Fruit fly (Drosophila melanogaster) whole organism, prepupa: Measurements from ENCODE around the gene CG33124.

Experiments
- Blimp-1 ChIP-seq: fragments of 200-800 bp; sonication (Bioruptor generic); optimal IDR thresholded peaks from 3 replicates; lab custom pipeline; 2017; ENCODE audit warnings: missing biosample characterization, missing genetic modification characterization, mild to moderate bottlenecking, moderate library complexity, missing genetic modification reagents
- CG11294 ChIP-seq: fragments of 200-800 bp; sonication (Bioruptor generic); IDR thresholded peaks from 2 replicates; pipeline ENCODE4 v1.3.6; 2022; ENCODE audit warnings: missing biosample characterization, missing genetic modification characterization
- CG11762 ChIP-seq: fragments of 200-800 bp; sonication (Bioruptor generic); optimal IDR thresholded peaks from 3 replicates; lab custom pipeline; 2016; ENCODE audit warnings: missing biosample characterization, missing genetic modification characterization; ENCODE audit not compliant: insufficient read depth
- CG11902 ChIP-seq: fragments of 200-800 bp; sonication (Bioruptor generic); optimal IDR thresholded peaks from 3 replicates; lab custom pipeline; 2016; ENCODE audit warnings: missing biosample characterization, missing genetic modification characterization
- CG15336 ChIP-seq: fragments of 200-800 bp; sonication (Bioruptor generic); IDR thresholded peaks from 2 replicates; pipeline ENCODE4 v1.3.6; 2022; ENCODE audit warnings: missing biosample characterization, missing genetic modification characterization
- CG16779 ChIP-seq: fragments of 200-800 bp; sonication (Bioruptor generic); optimal IDR thresholded peaks from 3 replicates; lab custom pipeline; 2017; ENCODE audit warnings: missing biosample characterization, mild to moderate bottlenecking, missing genetic modification characterization
- CG3032 ChIP-seq: fragments of 200-800 bp; optimal IDR thresholded peaks from 2 replicates; lab custom pipeline; 2019; ENCODE audit warnings: missing biosample characterization, mild to moderate bottlenecking, missing genetic modification characterization, moderate library complexity
- CG31627 ChIP-seq: fragments of 200-800 bp; sonication (Bioruptor generic); optimal IDR thresholded peaks from 3 replicates; lab custom pipeline; 2016; ENCODE audit warnings: missing biosample characterization, missing genetic modification characterization
- CG32006 ChIP-seq: fragments of 200-800 bp; sonication (Bioruptor generic); optimal IDR thresholded peaks from 3 replicates; lab custom pipeline; 2017; ENCODE audit warnings: missing biosample characterization, mild to moderate bottlenecking, missing genetic modification characterization
- CG34406 ChIP-seq: fragments of 200-800 bp; sonication (Bioruptor generic); optimal IDR thresholded peaks from 3 replicates; lab custom pipeline; 2016; ENCODE audit warnings: missing biosample characterization, missing genetic modification characterization
- CG3919 ChIP-seq: fragments of 200-800 bp; sonication (Bioruptor generic); optimal IDR thresholded peaks from 3 replicates; lab custom pipeline; 2016; ENCODE audit warnings: missing biosample characterization, missing genetic modification characterization
- CG4318 ChIP-seq: fragments of 200-800 bp; sonication (Bioruptor generic); optimal IDR thresholded peaks from 3 replicates; lab custom pipeline; 2017; ENCODE audit warnings: missing biosample characterization, mild to moderate bottlenecking, missing genetic modification characterization
- CG6163 ChIP-seq: fragments of 200-800 bp; sonication (Bioruptor generic); IDR thresholded peaks from 3 replicates; pipeline ENCODE4 v1.3.6; 2022; ENCODE audit warnings: missing biosample characterization, missing genetic modification characterization
- CG6276 ChIP-seq: fragments of 200-800 bp; sonication (Bioruptor generic); optimal IDR thresholded peaks from 2 replicates; lab custom pipeline; 2017; ENCODE audit warnings: missing biosample characterization, mild to moderate bottlenecking, missing genetic modification characterization
- CG6792 ChIP-seq: fragments of 200-800 bp; sonication (Bioruptor generic); optimal IDR thresholded peaks from 3 replicates; lab custom pipeline; 2016; ENCODE audit warnings: missing biosample characterization, missing genetic modification characterization
- CG6808 ChIP-seq: fragments of 200-800 bp; sonication (Bioruptor generic); optimal IDR thresholded peaks from 3 replicates; lab custom pipeline; 2017; ENCODE audit warnings: missing biosample characterization, missing genetic modification characterization, mild to moderate bottlenecking, moderate library complexity, missing genetic modification reagents
- CG6854 ChIP-seq: fragments of 200-800 bp; sonication (Bioruptor generic); optimal IDR thresholded peaks from 2 replicates; lab custom pipeline; 2017; ENCODE audit warnings: missing biosample characterization, mild to moderate bottlenecking, missing genetic modification characterization
- CG7368 ChIP-seq: fragments of 200-800 bp; sonication (Bioruptor generic); optimal IDR thresholded peaks from 3 replicates; lab custom pipeline; 2016; ENCODE audit warnings: missing biosample characterization, missing genetic modification characterization
- CG8119 ChIP-seq: fragments of 200-800 bp; sonication (Bioruptor generic); IDR thresholded peaks from 3 replicates; pipeline ENCODE4 v1.3.6; 2022; ENCODE audit warnings: missing biosample characterization, missing genetic modification characterization
- CG9139 ChIP-seq: fragments of 200-800 bp; sonication (Bioruptor generic); optimal IDR thresholded peaks from 3 replicates; lab custom pipeline; 2017; ENCODE audit warnings: missing biosample characterization, mild to moderate bottlenecking, missing genetic modification characterization
- Eip78C ChIP-seq: fragments of 200-800 bp; sonication (Bioruptor generic); peaks from one replicate; lab custom pipeline; 2016; ENCODE audit warnings: missing biosample characterization, missing genetic modification characterization
- Eip93F ChIP-seq: fragments of 200-800 bp; sonication (Bioruptor generic); optimal IDR thresholded peaks from 2 replicates; lab custom pipeline; 2016; ENCODE audit warnings: missing biosample characterization, mild to moderate bottlenecking, missing genetic modification characterization
- Ets96B ChIP-seq: fragments of 200-800 bp; optimal IDR thresholded peaks from 2 replicates; lab custom pipeline; 2019; ENCODE audit warnings: missing biosample characterization, mild to moderate bottlenecking, missing genetic modification characterization, moderate library complexity
- Gug ChIP-seq: fragments of 200-800 bp; sonication (Bioruptor generic); IDR thresholded peaks from 2 replicates; pipeline ENCODE4 v1.3.6; 2022; ENCODE audit warnings: missing biosample characterization, missing genetic modification characterization
- Hr38 ChIP-seq: sonication (Bioruptor generic); optimal IDR thresholded peaks from 2 replicates; lab custom pipeline; 2016; ENCODE audit warnings: missing biosample characterization, missing genetic modification characterization
- Hr39 ChIP-seq: fragments of 200-800 bp; sonication (Bioruptor generic); optimal IDR thresholded peaks from 2 replicates; lab custom pipeline; 2016; ENCODE audit warnings: missing biosample characterization, missing genetic modification characterization
- Hr4 ChIP-seq: fragments of 200-800 bp; sonication (Bioruptor generic); optimal IDR thresholded peaks from 3 replicates; lab custom pipeline; 2016; ENCODE audit warnings: missing biosample characterization, missing genetic modification characterization
- Lpt ChIP-seq: fragments of 200-800 bp; sonication (Bioruptor generic); optimal IDR thresholded peaks from 3 replicates; lab custom pipeline; 2016; ENCODE audit warnings: missing biosample characterization, missing genetic modification characterization
- Met ChIP-seq: fragments of 200-800 bp; sonication (Bioruptor generic); optimal IDR thresholded peaks from 3 replicates; lab custom pipeline; 2016; ENCODE audit warnings: missing biosample characterization, missing genetic modification characterization
- OdsH ChIP-seq: fragments of 200-800 bp; sonication (Bioruptor generic); optimal IDR thresholded peaks from 3 replicates; lab custom pipeline; 2016; ENCODE audit warnings: missing biosample characterization, missing genetic modification characterization
- Smox ChIP-seq: fragments of 200-800 bp; sonication (Bioruptor generic); optimal IDR thresholded peaks from 3 replicates; lab custom pipeline; 2016; ENCODE audit warnings: missing biosample characterization, missing genetic modification characterization
- Sox15 ChIP-seq: fragments of 200-800 bp; sonication (Bioruptor generic); optimal IDR thresholded peaks from 3 replicates; lab custom pipeline; 2016; ENCODE audit warnings: missing biosample characterization, missing genetic modification characterization
- acj6 ChIP-seq: fragments of 200-800 bp; sonication (Bioruptor generic); optimal IDR thresholded peaks from 3 replicates; lab custom pipeline; 2016; ENCODE audit warnings: missing biosample characterization, missing genetic modification characterization
- cyc ChIP-seq: fragments of 200-800 bp; sonication (Bioruptor generic); optimal IDR thresholded peaks from 3 replicates; lab custom pipeline; 2016; ENCODE audit warnings: missing biosample characterization, missing genetic modification characterization
- dac ChIP-seq: fragments of 200-800 bp; sonication (Bioruptor generic); optimal IDR thresholded peaks from 2 replicates; lab custom pipeline; 2017; ENCODE audit warnings: missing biosample characterization, mild to moderate bottlenecking, missing genetic modification characterization
- dsx ChIP-seq: fragments of 200-800 bp; optimal IDR thresholded peaks from 3 replicates; lab custom pipeline; 2019; ENCODE audit warnings: missing biosample characterization, mild to moderate bottlenecking, missing genetic modification characterization, moderate library complexity; ENCODE audit not compliant: poor library complexity, severe bottlenecking
- eg ChIP-seq: fragments of 200-800 bp; sonication (Bioruptor generic); IDR thresholded peaks from 3 replicates; pipeline ENCODE4 v1.3.6; 2022; ENCODE audit warnings: missing biosample characterization, missing genetic modification characterization
- fd59A ChIP-seq: fragments of 200-800 bp; sonication (Bioruptor generic); optimal IDR thresholded peaks from 2 replicates; lab custom pipeline; 2017; ENCODE audit warnings: missing biosample characterization, mild to moderate bottlenecking, missing genetic modification characterization, missing genetic modification reagents
- fd85E ChIP-seq: fragments of 200-800 bp; sonication (Bioruptor generic); optimal IDR thresholded peaks from 3 replicates; lab custom pipeline; 2016; ENCODE audit warnings: missing biosample characterization, missing genetic modification characterization
- fkh ChIP-seq: fragments of 200-800 bp; sonication (Bioruptor generic); optimal IDR thresholded peaks from 3 replicates; lab custom pipeline; 2017; ENCODE audit warnings: missing biosample characterization, mild to moderate bottlenecking, missing genetic modification characterization, moderate library complexity
- net ChIP-seq: fragments of 200-800 bp; sonication (Bioruptor generic); optimal IDR thresholded peaks from 3 replicates; lab custom pipeline; 2016; ENCODE audit warnings: missing biosample characterization, missing genetic modification characterization
- salr ChIP-seq, 2 experiments: fragments of 200-800 bp; sonication (Bioruptor generic); optimal IDR thresholded peaks; 3 replicates each; lab custom pipeline; 2016 to 2018; ENCODE audit warnings: missing biosample characterization in 2 of 2, missing genetic modification characterization in 2 of 2, mild to moderate bottlenecking in 1 of 2
- spab ChIP-seq: fragments of 200-800 bp; sonication (Bioruptor generic); optimal IDR thresholded peaks from 2 replicates; lab custom pipeline; 2017; ENCODE audit warnings: missing biosample characterization, mild to moderate bottlenecking, missing genetic modification characterization, missing genetic modification reagents
- ss ChIP-seq, 2 experiments: fragments of 200-800 bp; sonication (Bioruptor generic); optimal IDR thresholded peaks; 2 replicates in 1 of 2; 3 replicates in 1 of 2; lab custom pipeline; 2017 to 2018; ENCODE audit warnings: mild to moderate bottlenecking in 2 of 2, missing biosample characterization in 2 of 2, missing genetic modification characterization in 2 of 2, moderate library complexity in 1 of 2
- svp ChIP-seq: fragments of 200-800 bp; sonication (Bioruptor generic); peaks from one replicate; lab custom pipeline; 2016; ENCODE audit warnings: missing biosample characterization, missing genetic modification characterization
- topi ChIP-seq: fragments of 200-800 bp; sonication (Bioruptor generic); optimal IDR thresholded peaks from 3 replicates; lab custom pipeline; 2016; ENCODE audit warnings: missing biosample characterization, missing genetic modification characterization
- vri ChIP-seq: fragments of 200-800 bp; sonication (Bioruptor generic); optimal IDR thresholded peaks from 3 replicates; lab custom pipeline; 2016; ENCODE audit warnings: missing biosample characterization, mild to moderate bottlenecking, missing genetic modification characterization

The CG33124 gene

DNA sequence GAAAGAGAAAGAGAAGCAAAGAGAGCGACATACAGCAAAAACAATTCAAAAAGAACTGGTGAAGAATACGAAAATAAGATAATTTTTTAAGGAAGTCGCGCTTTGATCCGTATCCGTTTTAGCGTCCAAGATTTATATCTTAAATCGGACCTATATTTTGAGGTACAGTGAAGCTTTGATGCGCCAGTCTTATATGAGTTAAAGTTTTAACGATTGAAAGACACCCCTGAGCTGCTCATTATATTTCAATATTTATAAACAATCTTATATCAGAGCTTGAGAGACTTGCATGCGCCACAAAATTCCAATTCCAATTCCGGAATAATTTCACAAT, 30.1 kb downstream of the CG33124 start (continued):
- TF ChIP-seq OdsH (GFP tag; lab: Kevin White, UChicago) (peak; percentile 56), spab (GFP tag; lab: Kevin White, UChicago) (no peak), CG6163 (GFP tag; lab: Robert Waterston, UW) (no peak), Gug (GFP tag; lab: Robert Waterston, UW) (no peak), Hr39 (GFP tag; lab: Kevin White, UChicago) (peak; percentile 27), CG31627 (no peak), CG15336 (GFP tag; lab: Robert Waterston, UW) (no peak; the same call in 1 of the 2 replicates), salr (GFP tag; optimal IDR thresholded peaks at IDR 0.05; lab: Kevin White, UChicago) (no peak), fd59A (GFP tag; lab: Kevin White, UChicago) (no peak), CG3919 (GFP tag; lab: Kevin White, UChicago) (no peak), Eip78C (peak; percentile 62), Sox15 (GFP tag; lab: Kevin White, UChicago) (no peak), CG11294 (GFP tag; lab: Robert Waterston, UW) (no peak), Smox (GFP tag; lab: Kevin White, UChicago) (no peak), topi (GFP tag; lab: Kevin White, UChicago) (no peak), ss (GFP tag; optimal IDR thresholded peaks at IDR 0.05; lab: Kevin White, UChicago) (no peak), CG8119 (GFP tag; lab: Robert Waterston, UW) (peak; percentile 50), acj6 (peak; percentile 40), fd85E (no peak)

DNA sequence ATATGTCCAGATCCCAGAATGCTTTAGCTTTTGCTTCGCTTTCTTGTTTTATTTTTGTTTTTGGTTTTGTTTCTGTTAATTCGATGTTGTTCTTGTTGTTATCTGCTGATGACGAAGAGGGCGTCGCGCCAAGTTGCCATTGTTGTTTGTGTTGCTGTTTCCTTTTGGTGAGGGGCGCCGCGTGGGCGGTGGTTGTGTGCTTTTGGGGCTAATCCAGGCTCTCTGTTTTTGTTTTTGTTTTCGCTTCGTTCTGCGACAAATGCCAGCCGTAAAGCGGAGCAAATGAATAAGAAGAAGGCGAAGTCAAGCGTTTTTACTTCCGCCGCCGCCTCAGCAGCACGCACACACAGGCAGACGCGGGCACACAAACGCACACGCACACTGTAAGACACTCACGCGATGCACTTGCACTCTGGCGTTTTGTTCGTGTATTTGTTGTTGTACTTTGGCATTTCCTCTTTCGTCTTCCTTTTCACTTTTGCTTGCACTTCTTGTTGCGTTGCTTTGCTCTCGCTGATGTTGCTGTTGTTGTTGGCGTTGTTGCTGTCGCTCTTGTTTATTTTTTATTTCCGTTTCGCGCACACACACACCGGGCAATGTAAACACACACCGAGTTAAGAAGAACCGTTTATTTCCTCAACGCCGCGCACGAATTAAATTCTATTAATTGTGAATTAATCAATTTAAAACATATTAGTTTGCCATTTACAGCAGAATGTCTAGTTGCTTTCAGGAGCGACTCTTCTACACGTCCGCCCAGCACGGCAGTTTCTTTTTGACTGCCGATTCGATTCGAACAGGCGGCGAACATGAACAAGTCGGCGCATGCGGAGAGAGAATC, 30.7 kb downstream of the CG33124 start, which contains the start of gene aop:
aop (minus strand) TSS at position 786 of the 841 bp plus-strand sequence.
- TF ChIP-seq eg (GFP tag; lab: Robert Waterston, UW) (no peak; the same call in 2 of the 3 replicates), CG6808 (GFP tag; lab: Kevin White, UChicago) (peak; percentile 40), dac (GFP tag; lab: Kevin White, UChicago) (no peak), CG6792 (no peak), CG11294 (GFP tag; lab: Robert Waterston, UW) (no peak), net (GFP tag; lab: Kevin White, UChicago) (peak; percentile 58), svp (GFP tag; lab: Kevin White, UChicago) (peak; percentile 85), cyc (GFP tag; lab: Kevin White, UChicago) (no peak), fd85E (no peak), CG32006 (GFP tag; lab: Kevin White, UChicago) (no peak), topi (GFP tag; lab: Kevin White, UChicago) (peak; percentile 54), spab (GFP tag; lab: Kevin White, UChicago) (peak; percentile 12), CG4318 (GFP tag; lab: Kevin White, UChicago) (no peak), CG11902 (no peak), CG16779 (peak; percentile 60), CG9139 (peak; percentile 49), CG3919 (GFP tag; lab: Kevin White, UChicago) (peak; percentile 40), CG6276 (peak; percentile 51), Eip93F (peak; percentile 55), Met (GFP tag; lab: Kevin White, UChicago) (peak; percentile 58), fkh (GFP tag; lab: Kevin White, UChicago) (peak; percentile 70), Hr4 (no peak), Hr38 (GFP tag; lab: Kevin White, UChicago) (no peak), dsx (peak; percentile 69), acj6 (no peak), CG15336 (GFP tag; lab: Robert Waterston, UW) (peak; percentile 48), CG11762 (GFP tag; lab: Kevin White, UChicago) (no peak), CG7368 (no peak), ss (GFP tag; optimal IDR thresholded peaks at IDR 0.05; lab: Kevin White, UChicago) (peak; percentile 68 to 83), Lpt (GFP tag; lab: Kevin White, UChicago) (no peak), Gug (GFP tag; lab: Robert Waterston, UW) (no peak), CG34406 (GFP tag; lab: Kevin White, UChicago) (no peak), vri (GFP tag; lab: Kevin White, UChicago) (peak; percentile 52), CG3032 (tag; lab: Kevin White, UChicago) (no peak), Blimp-1 (GFP tag; lab: Kevin White, UChicago) (peak; percentile 69), OdsH (GFP tag; lab: Kevin White, UChicago) (no peak), Ets96B (tag; lab: Kevin White, UChicago) (peak; percentile 29), CG6854 (GFP tag; lab: Kevin White, UChicago) (peak; percentile 54)
